Worm (Caenorhabditis elegans): ENCODE measurements around the gene tmem-145.

ce11 chrX:12068250-12068649, 5.4 kb downstream of the tmem-145 start, which contains the start of gene lgc-24:
- TF ChIP-seq nhr-76 (tag; optimal IDR thresholded peaks at IDR 0.05) (no peak), pha-4 (tag; optimal IDR thresholded peaks at IDR 0.05) (no peak), unc-39 (tag; optimal IDR thresholded peaks at IDR 0.05) (no peak), elt-1 (tag; optimal IDR thresholded peaks at IDR 0.05; ENCODE audit: borderline replicate concordance, insufficient read depth) (no peak), sem-2 (GFP tag; optimal IDR thresholded peaks at IDR 0.05) (no peak), snpc-4 (tag; optimal IDR thresholded peaks at IDR 0.05) (no peak), elt-3 (tag; optimal IDR thresholded peaks at IDR 0.05) (no peak), blmp-1 (tag; optimal IDR thresholded peaks at IDR 0.05) (no peak), ham-2 (GFP tag; optimal IDR thresholded peaks at IDR 0.05) (no peak), nhr-12 (tag; optimal IDR thresholded peaks at IDR 0.05) (no peak), unc-62 (GFP tag; optimal IDR thresholded peaks at IDR 0.05) (no peak)

Measured in whole organism, mixed stage, embryonic.